Fruit fly (Drosophila melanogaster) S2 (cell line): ENCODE results near the gene CG9664.

ENCODE experiments used
- CG8478 ChIP-seq: fragments of >200 bp; optimal IDR thresholded peaks from 2 replicates; lab custom pipeline; 2018
- CTCF ChIP-seq, 2 experiments: fragments of >200 bp; optimal IDR thresholded peaks; 2 replicates each; lab custom pipeline; 2018

- TF ChIP-seq CG8478 (lab: Kevin White, UChicago), result no peak
- no peak for TF ChIP-seq CTCF (optimal IDR thresholded peaks at IDR 0.05; lab: Kevin White, UChicago)
Observed at dm6 chr2L:3341231-3341935, 46.9 kb upstream of the CG9664 start.
